Fruit fly (Drosophila melanogaster) whole organism, embryonic: ENCODE measurements around the gene CG43895.

ENCODE experiments used
- Bgb ChIP-seq: fragments of 200-800 bp; sonication (Bioruptor generic); IDR thresholded peaks from 2 replicates; pipeline ENCODE4 v1.3.6; 2022; ENCODE audit warnings: missing biosample characterization, missing genetic modification characterization; ENCODE audit not compliant: partially characterized antibody
- CG12744 ChIP-seq: fragments of 200-800 bp; sonication (Bioruptor generic); optimal IDR thresholded peaks from 2 replicates; lab custom pipeline; 2016; ENCODE audit warnings: missing biosample characterization, missing genetic modification characterization
- CG17186 ChIP-seq: fragments of 200-800 bp; sonication (Bioruptor generic); optimal IDR thresholded peaks from 3 replicates; lab custom pipeline; 2017; ENCODE audit warnings: missing biosample characterization, missing genetic modification reagents, missing genetic modification characterization
- CG17385 ChIP-seq: fragments of 200-800 bp; sonication (Bioruptor generic); optimal IDR thresholded peaks from 3 replicates; lab custom pipeline; 2018; ENCODE audit warnings: missing biosample characterization, mild to moderate bottlenecking, missing genetic modification characterization
- CG17829 ChIP-seq: fragments of 200-800 bp; optimal IDR thresholded peaks from 2 replicates; lab custom pipeline; 2019; ENCODE audit warnings: missing biosample characterization, mild to moderate bottlenecking, missing genetic modification characterization, moderate library complexity
- CG1792 ChIP-seq: fragments of 200-800 bp; sonication (Bioruptor generic); optimal IDR thresholded peaks from 2 replicates; lab custom pipeline; 2016; ENCODE audit warnings: missing biosample characterization, missing genetic modification characterization
- CG18619 ChIP-seq: fragments of 200-800 bp; sonication (Bioruptor generic); optimal IDR thresholded peaks from 3 replicates; lab custom pipeline; 2017; ENCODE audit warnings: missing biosample characterization, mild to moderate bottlenecking, missing genetic modification characterization
- CG2199 ChIP-seq: fragments of 200-800 bp; sonication (Bioruptor generic); IDR thresholded peaks from 3 replicates; pipeline ENCODE4 v1.3.6; 2022; ENCODE audit warnings: missing biosample characterization, missing genetic modification characterization
- CG32532 ChIP-seq: fragments of 200-800 bp; sonication (Bioruptor generic); IDR thresholded peaks from 2 replicates; pipeline ENCODE4 v1.3.6; 2022; ENCODE audit warnings: missing biosample characterization, missing genetic modification characterization
- CG32772 ChIP-seq: fragments of 200-800 bp; sonication (Bioruptor generic); IDR thresholded peaks from 2 replicates; pipeline ENCODE4 v1.3.6; 2022; ENCODE audit warnings: missing biosample characterization, missing genetic modification characterization
- CG33557 ChIP-seq: fragments of 200-800 bp; sonication (Bioruptor generic); optimal IDR thresholded peaks from 2 replicates; lab custom pipeline; 2019; ENCODE audit warnings: missing biosample characterization, mild to moderate bottlenecking, missing genetic modification characterization, moderate library complexity
- CG5245 ChIP-seq: fragments of 200-800 bp; sonication (Bioruptor generic); optimal IDR thresholded peaks from 3 replicates; lab custom pipeline; 2016; ENCODE audit warnings: missing biosample characterization, missing genetic modification characterization
- CG7357 ChIP-seq: fragments of 200-800 bp; sonication (Bioruptor generic); IDR thresholded peaks from 3 replicates; pipeline ENCODE4 v1.3.6; 2022; ENCODE audit warnings: missing biosample characterization, missing genetic modification characterization
- CG7963 ChIP-seq: fragments of 200-800 bp; sonication (Bioruptor generic); IDR thresholded peaks from 3 replicates; pipeline ENCODE4 v1.3.6; 2022; ENCODE audit warnings: missing biosample characterization, missing genetic modification characterization; ENCODE audit not compliant: partially characterized antibody
- CG8359 ChIP-seq: fragments of 200-800 bp; sonication (Bioruptor generic); optimal IDR thresholded peaks from 2 replicates; lab custom pipeline; 2017; ENCODE audit warnings: missing biosample characterization, mild to moderate bottlenecking, missing genetic modification characterization, borderline replicate concordance
- CG9727 ChIP-seq: fragments of 200-800 bp; sonication (Bioruptor generic); optimal IDR thresholded peaks from 3 replicates; lab custom pipeline; 2017; ENCODE audit warnings: missing biosample characterization, mild to moderate bottlenecking, missing genetic modification characterization
- Dbx ChIP-seq: fragments of 200-800 bp; sonication (Bioruptor generic); IDR thresholded peaks from 3 replicates; pipeline ENCODE4 v1.3.6; 2022; ENCODE audit warnings: missing biosample characterization, missing genetic modification characterization
- Fer1 ChIP-seq: fragments of 200-800 bp; sonication (Bioruptor generic); optimal IDR thresholded peaks from 2 replicates; lab custom pipeline; 2017; ENCODE audit warnings: missing biosample characterization, mild to moderate bottlenecking, missing genetic modification characterization
- HmgD ChIP-seq: fragments of 200-800 bp; sonication (Bioruptor generic); optimal IDR thresholded peaks from 3 replicates; lab custom pipeline; 2016; ENCODE audit warnings: missing biosample characterization, missing genetic modification characterization
- Hr51 ChIP-seq, 2 experiments: fragments of 200-800 bp; sonication (Bioruptor generic); optimal IDR thresholded peaks; 2 replicates in 1 of 2; 3 replicates in 1 of 2; lab custom pipeline; 2016 to 2018; ENCODE audit warnings: missing biosample characterization in 2 of 2, missing genetic modification characterization in 2 of 2, mild to moderate bottlenecking in 1 of 2, moderate library complexity in 1 of 2
- Hsf ChIP-seq: fragments of 200-800 bp; sonication (Bioruptor generic); optimal IDR thresholded peaks from 3 replicates; lab custom pipeline; 2016; ENCODE audit warnings: missing biosample characterization, missing genetic modification characterization
- Lpt ChIP-seq: fragments of >200 bp; optimal IDR thresholded peaks from 2 replicates; lab custom pipeline; 2018; ENCODE audit warnings: missing biosample characterization, missing genetic modification characterization
- Meics ChIP-seq: fragments of 200-800 bp; sonication (Bioruptor generic); optimal IDR thresholded peaks from 2 replicates; lab custom pipeline; 2017; ENCODE audit warnings: missing biosample characterization, mild to moderate bottlenecking, missing genetic modification characterization
- NfI ChIP-seq: fragments of 200-800 bp; sonication (Bioruptor generic); optimal IDR thresholded peaks from 3 replicates; lab custom pipeline; 2018; ENCODE audit warnings: missing biosample characterization, mild to moderate bottlenecking, missing genetic modification characterization, moderate library complexity
- abd-A ChIP-seq: fragments of 200-800 bp; sonication (Bioruptor generic); optimal IDR thresholded peaks from 3 replicates; lab custom pipeline; 2019; ENCODE audit warnings: missing biosample characterization, mild to moderate bottlenecking, missing genetic modification characterization, moderate library complexity
- ap ChIP-seq: fragments of 200-800 bp; sonication (Bioruptor generic); IDR thresholded peaks from 2 replicates; pipeline ENCODE4 v1.3.6; 2022; ENCODE audit warnings: missing biosample characterization, missing genetic modification characterization
- bbx ChIP-seq: fragments of 200-800 bp; sonication (Bioruptor generic); IDR thresholded peaks from 2 replicates; pipeline ENCODE4 v1.3.6; 2022; ENCODE audit warnings: missing biosample characterization, missing genetic modification characterization; ENCODE audit not compliant: partially characterized antibody
- croc ChIP-seq: fragments of 200-800 bp; sonication (Bioruptor generic); conservative IDR thresholded peaks from 3 replicates; pipeline ENCODE4 v1.3.6; 2022; ENCODE audit warnings: missing biosample characterization, missing genetic modification characterization
- dmrt11E ChIP-seq: fragments of 200-800 bp; sonication (Bioruptor generic); optimal IDR thresholded peaks from 3 replicates; lab custom pipeline; 2018; ENCODE audit warnings: missing biosample characterization, mild to moderate bottlenecking, missing genetic modification characterization, moderate library complexity
- ewg ChIP-seq: fragments of 200-800 bp; sonication (Bioruptor generic); optimal IDR thresholded peaks from 3 replicates; lab custom pipeline; 2017; ENCODE audit warnings: mild to moderate bottlenecking, missing biosample characterization, missing genetic modification reagents, missing genetic modification characterization
- fd3F ChIP-seq: fragments of 200-800 bp; sonication (Bioruptor generic); optimal IDR thresholded peaks from 2 replicates; lab custom pipeline; 2018; ENCODE audit warnings: missing biosample characterization, mild to moderate bottlenecking, missing genetic modification characterization, moderate library complexity
- fru ChIP-seq: fragments of >200 bp; optimal IDR thresholded peaks from 2 replicates; lab custom pipeline; 2017
- fu2 ChIP-seq: fragments of 200-800 bp; sonication (Bioruptor generic); optimal IDR thresholded peaks from 2 replicates; lab custom pipeline; 2016; ENCODE audit warnings: missing biosample characterization, missing genetic modification characterization
- gsb-n ChIP-seq: fragments of 200-800 bp; sonication (Bioruptor generic); optimal IDR thresholded peaks from 3 replicates; lab custom pipeline; 2018; ENCODE audit warnings: missing biosample characterization, mild to moderate bottlenecking, missing genetic modification characterization
- lilli ChIP-seq: fragments of 200-800 bp; sonication (Bioruptor generic); optimal IDR thresholded peaks from 3 replicates; lab custom pipeline; 2016; ENCODE audit warnings: missing biosample characterization, missing genetic modification characterization
- lmd ChIP-seq: fragments of 200-800 bp; sonication (Bioruptor generic); IDR thresholded peaks from 2 replicates; pipeline ENCODE4 v1.3.6; 2022; ENCODE audit warnings: missing biosample characterization, missing genetic modification characterization
- nau ChIP-seq: fragments of 200-800 bp; sonication (Bioruptor generic); optimal IDR thresholded peaks from 3 replicates; lab custom pipeline; 2017; ENCODE audit warnings: missing biosample characterization, mild to moderate bottlenecking, missing genetic modification characterization, missing genetic modification reagents
- oc ChIP-seq: fragments of 200-800 bp; sonication (Bioruptor generic); optimal IDR thresholded peaks from 2 replicates; lab custom pipeline; 2018; ENCODE audit warnings: missing biosample characterization, mild to moderate bottlenecking, missing genetic modification characterization, moderate library complexity
- org-1 ChIP-seq: fragments of 200-800 bp; sonication (Bioruptor generic); optimal IDR thresholded peaks from 2 replicates; lab custom pipeline; 2017; ENCODE audit warnings: missing biosample characterization, missing genetic modification characterization
- pan ChIP-seq, 4 experiments: fragments of >200 bp in 3 of 4; fragments of 200-800 bp in 1 of 4; sonication (Bioruptor generic) in 1 of 4; optimal IDR thresholded peaks in 3 of 4; IDR thresholded peaks in 1 of 4; 2 replicates each; pipeline versions ENCODE4 v1.3.6 to Lab custom; 2017 to 2022; ENCODE audit warnings: missing biosample characterization in 2 of 4, missing genetic modification characterization in 2 of 4, mixed read lengths in 1 of 4
- pum ChIP-seq: fragments of 200-800 bp; sonication (Bioruptor generic); optimal IDR thresholded peaks from 2 replicates; lab custom pipeline; 2016; ENCODE audit warnings: missing biosample characterization, missing genetic modification characterization
- pzg ChIP-seq: fragments of 200-800 bp; sonication (Bioruptor generic); optimal IDR thresholded peaks from 3 replicates; lab custom pipeline; 2018; ENCODE audit warnings: missing biosample characterization, mild to moderate bottlenecking, missing genetic modification characterization, moderate library complexity
- ro ChIP-seq: fragments of 200-800 bp; sonication (Bioruptor generic); IDR thresholded peaks from 2 replicates; pipeline ENCODE4 v1.3.6; 2022; ENCODE audit warnings: missing biosample characterization, missing genetic modification characterization
- sisA ChIP-seq: fragments of 200-800 bp; sonication (Bioruptor generic); IDR thresholded peaks from 2 replicates; pipeline ENCODE4 v1.3.6; 2022; ENCODE audit warnings: missing biosample characterization, missing genetic modification characterization
- unpg ChIP-seq: fragments of 200-800 bp; sonication (Bioruptor generic); optimal IDR thresholded peaks from 3 replicates; lab custom pipeline; 2018; ENCODE audit warnings: missing biosample characterization, mild to moderate bottlenecking, missing genetic modification characterization, moderate library complexity
- vfl ChIP-seq: fragments of 200-800 bp; sonication (Bioruptor generic); optimal IDR thresholded peaks from 2 replicates; lab custom pipeline; 2016; ENCODE audit warnings: missing biosample characterization, missing genetic modification characterization
- zen ChIP-seq: fragments of 200-800 bp; sonication (Bioruptor generic); optimal IDR thresholded peaks from 3 replicates; lab custom pipeline; 2018; ENCODE audit warnings: missing biosample characterization, mild to moderate bottlenecking, missing genetic modification characterization, moderate library complexity

CG43895 gene

dm6 chr3L:21832203-21833160, 19.0 kb upstream of the CG43895 start, which contains the start of the genes CG7148 and Nopp140 (continued):
- TF ChIP-seq CG8359 (GFP tag; lab: Kevin White, UChicago) (no peak), CG17186 (GFP tag; lab: Kevin White, UChicago) (peak; percentile 73), CG5245 (peak; percentile 69), bbx (GFP tag; lab: Robert Waterston, UW) (peak; percentile 49), org-1 (GFP tag; lab: Kevin White, UChicago) (no peak), dmrt11E (peak; percentile 42), lilli (peak; percentile 70), oc (tag; lab: Kevin White, UChicago) (no peak), pzg (GFP tag; lab: Kevin White, UChicago) (peak; percentile 91), unpg (GFP tag; lab: Kevin White, UChicago) (peak; percentile 63), croc (no peak), CG33557 (GFP tag; lab: Kevin White, UChicago) (peak; percentile 27), CG32772 (GFP tag; lab: Robert Waterston, UW) (peak; percentile 24; the same call in 1 of the 2 replicates), Meics (peak; percentile 66), ewg (GFP tag; lab: Kevin White, UChicago) (peak; percentile 38), gsb-n (tag; lab: Kevin White, UChicago) (peak; percentile 35), Fer1 (peak; percentile 64), vfl (GFP tag; lab: Kevin White, UChicago) (peak; percentile 59), Bgb (GFP tag; lab: Robert Waterston, UW) (peak; percentile 33; the same call in 1 of the 2 replicates), NfI (GFP tag; lab: Kevin White, UChicago) (peak; percentile 81), Dbx (peak; percentile 59; the same call in 2 of the 3 replicates), CG12744 (GFP tag; lab: Kevin White, UChicago) (peak; percentile 10), CG32532 (GFP tag; lab: Robert Waterston, UW) (peak; percentile 83), HmgD (peak; percentile 76), nau (GFP tag; lab: Kevin White, UChicago) (no peak), CG7963 (GFP tag; lab: Robert Waterston, UW) (no peak), ap (no peak), ro (no peak; the same call in 1 of the 2 replicates), CG9727 (GFP tag; lab: Kevin White, UChicago) (peak; percentile 49), lmd (GFP tag; lab: Robert Waterston, UW) (peak; percentile 66; the same call in 1 of the 2 replicates), sisA (peak; percentile 54), CG18619 (GFP tag; lab: Kevin White, UChicago) (peak; percentile 39), fru (lab: Kevin White, UChicago) (no peak), CG17385 (peak; percentile 63), CG17829 (peak; percentile 61), CG2199 (GFP tag; lab: Robert Waterston, UW) (0 out of 3 replicates have a peak, but pooled peaks have one; percentile 16), Hsf (GFP tag; lab: Kevin White, UChicago) (peak; percentile 66), abd-A (tag; lab: Kevin White, UChicago) (no peak), Hr51 (GFP tag; optimal IDR thresholded peaks at IDR 0.05; lab: Kevin White, UChicago) (peak; percentile 52 to 59), fu2 (GFP tag; lab: Kevin White, UChicago) (peak; percentile 68), pan (optimal IDR thresholded peaks at IDR 0.05; lab: Kevin White, UChicago) (no peak), pan (GFP tag; optimal IDR thresholded peaks at IDR 0.05 in 1 of 2, IDR thresholded peaks at IDR 0.05 in 1 of 2) (peak in 1 of 2 experiments; percentile 65), CG1792 (GFP tag; lab: Kevin White, UChicago) (peak; percentile 10), pum (GFP tag; lab: Kevin White, UChicago) (peak; percentile 47), CG7357 (GFP tag; lab: Robert Waterston, UW) (0 out of 3 replicates have a peak, but pooled peaks have one; percentile 15), Lpt (GFP tag; lab: Kevin White, UChicago) (no peak), zen (peak; percentile 9), fd3F (GFP tag; lab: Kevin White, UChicago) (peak; percentile 54)
